Fruit fly (Drosophila melanogaster) whole organism: ENCODE measurements around the gene spz.

ENCODE experiments used
- CG8478 ChIP-seq: fragments of >200 bp; optimal IDR thresholded peaks from 2 replicates; lab custom pipeline; 2018; ENCODE audit warnings: inconsistent platforms
- Dll ChIP-seq: fragments of >200 bp; optimal IDR thresholded peaks from 2 replicates; lab custom pipeline; 2017

DNA sequence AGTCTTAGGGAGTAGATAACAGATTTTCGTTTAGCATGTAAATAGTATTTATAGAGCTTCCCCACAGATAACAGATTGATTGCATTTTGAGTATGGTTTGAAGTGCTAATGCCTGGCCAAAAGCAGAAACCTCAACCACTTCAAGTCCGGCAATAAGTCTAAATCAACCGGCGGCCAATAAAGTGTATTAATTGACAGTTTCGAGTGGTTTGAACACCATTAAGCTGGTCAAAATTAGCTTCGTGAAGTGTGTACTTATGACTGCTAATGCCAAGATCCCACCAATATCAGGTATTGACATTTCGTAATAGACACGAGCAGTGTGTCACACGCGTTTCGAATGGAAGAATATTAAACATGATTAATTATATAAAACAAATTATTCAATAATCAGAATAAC is 35.6 kb upstream of the spz start:
- TF ChIP-seq CG8478 (no peak), Dll (no peak)
